Fruit fly (Drosophila melanogaster) whole organism, embryonic: ENCODE measurements around the gene CG13088.

Experiments
- Asciz ChIP-seq: fragments of 200-800 bp; sonication (Bioruptor generic); optimal IDR thresholded peaks from 2 replicates; lab custom pipeline; 2017; ENCODE audit warnings: missing biosample characterization, mild to moderate bottlenecking, missing genetic modification characterization, missing genetic modification reagents
- Bteb2 ChIP-seq: fragments of 200-800 bp; sonication (Bioruptor generic); optimal IDR thresholded peaks from 2 replicates; lab custom pipeline; 2016; ENCODE audit warnings: missing biosample characterization, missing genetic modification characterization
- CG11504 ChIP-seq: fragments of 200-800 bp; sonication (Bioruptor generic); optimal IDR thresholded peaks from 3 replicates; lab custom pipeline; 2019; ENCODE audit warnings: missing biosample characterization, mild to moderate bottlenecking, missing genetic modification characterization, moderate library complexity
- CG12104 ChIP-seq: fragments of 200-800 bp; sonication (Bioruptor generic); optimal IDR thresholded peaks from 3 replicates; lab custom pipeline; 2016; ENCODE audit warnings: missing biosample characterization, missing genetic modification characterization
- CG12219 ChIP-seq: fragments of 200-800 bp; sonication (Bioruptor generic); optimal IDR thresholded peaks from 3 replicates; lab custom pipeline; 2018; ENCODE audit warnings: missing biosample characterization, mild to moderate bottlenecking, missing genetic modification characterization
- CG13123 ChIP-seq: fragments of 200-800 bp; sonication (Bioruptor generic); optimal IDR thresholded peaks from 2 replicates; lab custom pipeline; 2016; ENCODE audit warnings: missing biosample characterization, missing genetic modification characterization
- CG1529 ChIP-seq: fragments of 200-800 bp; sonication (Bioruptor generic); optimal IDR thresholded peaks from 3 replicates; lab custom pipeline; 2018; ENCODE audit warnings: missing biosample characterization, missing genetic modification characterization
- CG15479 ChIP-seq: fragments of 200-800 bp; sonication (Bioruptor generic); optimal IDR thresholded peaks from 3 replicates; lab custom pipeline; 2019; ENCODE audit warnings: missing biosample characterization, mild to moderate bottlenecking, missing genetic modification characterization, moderate library complexity
- CG1602 ChIP-seq: fragments of 200-800 bp; sonication (Bioruptor generic); optimal IDR thresholded peaks from 3 replicates; lab custom pipeline; 2016; ENCODE audit warnings: missing biosample characterization, missing genetic modification characterization
- CG17361 ChIP-seq: fragments of 200-800 bp; sonication (Bioruptor generic); IDR thresholded peaks from 3 replicates; pipeline ENCODE4 v1.3.6; 2022; ENCODE audit warnings: missing biosample characterization, missing genetic modification characterization
- CG1832 ChIP-seq: fragments of 200-800 bp; sonication (Bioruptor generic); optimal IDR thresholded peaks from 2 replicates; lab custom pipeline; 2017; ENCODE audit warnings: missing biosample characterization, mild to moderate bottlenecking, missing genetic modification characterization, inconsistent platforms
- CG2116 ChIP-seq: fragments of 200-800 bp; sonication (Bioruptor generic); optimal IDR thresholded peaks from 3 replicates; lab custom pipeline; 2018; ENCODE audit warnings: missing biosample characterization, mild to moderate bottlenecking, missing genetic modification characterization
- CG2199 ChIP-seq: fragments of 200-800 bp; sonication (Bioruptor generic); IDR thresholded peaks from 3 replicates; pipeline ENCODE4 v1.3.6; 2022; ENCODE audit warnings: missing biosample characterization, missing genetic modification characterization
- CG33213 ChIP-seq: fragments of 200-800 bp; sonication (Bioruptor generic); optimal IDR thresholded peaks from 3 replicates; lab custom pipeline; 2016; ENCODE audit warnings: missing biosample characterization, missing genetic modification characterization
- CG43689 ChIP-seq: fragments of 200-800 bp; sonication (Bioruptor generic); IDR thresholded peaks from 2 replicates; pipeline ENCODE4 v1.3.6; 2022; ENCODE audit warnings: missing biosample characterization, missing genetic modification characterization
- CG4854 ChIP-seq: fragments of 200-800 bp; sonication (Bioruptor generic); optimal IDR thresholded peaks from 2 replicates; lab custom pipeline; 2016; ENCODE audit warnings: missing biosample characterization, missing genetic modification characterization, inconsistent platforms
- CG9215 ChIP-seq: fragments of 200-800 bp; sonication (Bioruptor generic); IDR thresholded peaks from 2 replicates; pipeline ENCODE4 v1.3.6; 2022; ENCODE audit warnings: missing biosample characterization, missing genetic modification characterization
- Camta ChIP-seq: fragments of 200-800 bp; sonication (Bioruptor generic); optimal IDR thresholded peaks from 2 replicates; lab custom pipeline; 2016; ENCODE audit warnings: missing biosample characterization, missing genetic modification characterization
- D19B ChIP-seq: fragments of 200-800 bp; sonication (Bioruptor generic); optimal IDR thresholded peaks from 2 replicates; lab custom pipeline; 2017; ENCODE audit warnings: missing biosample characterization, mild to moderate bottlenecking, missing genetic modification characterization
- Dfd ChIP-seq, 2 experiments: fragments of >200 bp; optimal IDR thresholded peaks; 2 replicates each; lab custom pipeline; 2017; ENCODE audit warnings: missing biosample characterization in 2 of 2, missing genetic modification characterization in 2 of 2
- Elba2 ChIP-seq: fragments of 200-800 bp; sonication (Bioruptor generic); optimal IDR thresholded peaks from 3 replicates; lab custom pipeline; 2016; ENCODE audit warnings: missing biosample characterization, missing genetic modification characterization
- Ets97D ChIP-seq: fragments of 200-800 bp; sonication (Bioruptor generic); optimal IDR thresholded peaks from 3 replicates; lab custom pipeline; 2016; ENCODE audit warnings: missing biosample characterization, missing genetic modification characterization
- HmgD ChIP-seq: fragments of 200-800 bp; sonication (Bioruptor generic); optimal IDR thresholded peaks from 3 replicates; lab custom pipeline; 2016; ENCODE audit warnings: missing biosample characterization, missing genetic modification characterization
- HmgZ ChIP-seq: fragments of 200-800 bp; sonication (Bioruptor generic); optimal IDR thresholded peaks from 2 replicates; lab custom pipeline; 2018; ENCODE audit warnings: missing biosample characterization, mild to moderate bottlenecking, missing genetic modification characterization
- Hr3 ChIP-seq: fragments of 200-800 bp; sonication (Bioruptor generic); optimal IDR thresholded peaks from 3 replicates; lab custom pipeline; 2016; ENCODE audit warnings: missing biosample characterization, missing genetic modification characterization
- Mad ChIP-seq: fragments of 200-800 bp; sonication (Bioruptor generic); optimal IDR thresholded peaks from 2 replicates; lab custom pipeline; 2016; ENCODE audit warnings: missing biosample characterization, missing genetic modification characterization
- Max ChIP-seq: fragments of 200-800 bp; sonication (Bioruptor generic); optimal IDR thresholded peaks from 2 replicates; lab custom pipeline; 2016; ENCODE audit warnings: missing biosample characterization, mild to moderate bottlenecking, missing genetic modification characterization
- Neu2 ChIP-seq: fragments of 200-800 bp; sonication (Bioruptor generic); optimal IDR thresholded peaks from 3 replicates; lab custom pipeline; 2016; ENCODE audit warnings: missing biosample characterization, missing genetic modification characterization, borderline replicate concordance
- Nf-YB ChIP-seq: fragments of 200-800 bp; sonication (Bioruptor generic); optimal IDR thresholded peaks from 3 replicates; lab custom pipeline; 2019; ENCODE audit warnings: missing biosample characterization, mild to moderate bottlenecking, missing genetic modification characterization, moderate library complexity
- Optix ChIP-seq: fragments of 200-800 bp; sonication (Bioruptor generic); IDR thresholded peaks from 3 replicates; pipeline ENCODE4 v1.3.6; 2022; ENCODE audit warnings: missing biosample characterization, missing genetic modification characterization
- Ptx1 ChIP-seq: fragments of 200-800 bp; sonication (Bioruptor generic); IDR thresholded peaks from 2 replicates; pipeline ENCODE4 v1.3.6; 2022; ENCODE audit warnings: missing biosample characterization, missing genetic modification characterization
- Rx ChIP-seq: fragments of 200-800 bp; sonication (Bioruptor generic); IDR thresholded peaks from 2 replicates; pipeline ENCODE4 v1.3.6; 2022; ENCODE audit warnings: missing biosample characterization, missing genetic modification characterization
- Side ChIP-seq: fragments of 200-800 bp; sonication (Bioruptor generic); optimal IDR thresholded peaks from 2 replicates; lab custom pipeline; 2016; ENCODE audit warnings: missing biosample characterization, missing genetic modification characterization
- Sin3A ChIP-seq: fragments of >200 bp; optimal IDR thresholded peaks from 2 replicates; lab custom pipeline; 2018
- Six4 ChIP-seq: fragments of 200-800 bp; sonication (Bioruptor generic); optimal IDR thresholded peaks from 2 replicates; lab custom pipeline; 2016; ENCODE audit warnings: missing biosample characterization, missing genetic modification characterization
- Sry-δ ChIP-seq: fragments of 200-800 bp; sonication (Bioruptor generic); optimal IDR thresholded peaks from 2 replicates; lab custom pipeline; 2016; ENCODE audit warnings: missing biosample characterization, missing genetic modification characterization
- Vsx1 ChIP-seq: fragments of 200-800 bp; sonication (Bioruptor generic); optimal IDR thresholded peaks from 2 replicates; lab custom pipeline; 2017; ENCODE audit warnings: missing biosample characterization, mild to moderate bottlenecking, missing genetic modification characterization, missing genetic modification reagents
- Xrp1 ChIP-seq: fragments of 200-800 bp; sonication (Bioruptor generic); IDR thresholded peaks from 2 replicates; pipeline ENCODE4 v1.3.6; 2022; ENCODE audit warnings: missing biosample characterization, missing genetic modification characterization
- ato ChIP-seq: fragments of 200-800 bp; sonication (Bioruptor generic); IDR thresholded peaks from 2 replicates; pipeline ENCODE4 v1.3.6; 2022; ENCODE audit warnings: missing biosample characterization, missing genetic modification characterization; ENCODE audit not compliant: partially characterized antibody
- ems ChIP-seq: fragments of 200-800 bp; sonication (Bioruptor generic); optimal IDR thresholded peaks from 3 replicates; lab custom pipeline; 2016; ENCODE audit warnings: missing biosample characterization, missing genetic modification characterization
- gcm ChIP-seq: fragments of 200-800 bp; sonication (Bioruptor generic); optimal IDR thresholded peaks from 2 replicates; lab custom pipeline; 2019; ENCODE audit warnings: missing biosample characterization, mild to moderate bottlenecking, missing genetic modification characterization, moderate library complexity
- jigr1 ChIP-seq: fragments of 200-800 bp; sonication (Bioruptor generic); IDR thresholded peaks from 3 replicates; pipeline ENCODE4 v1.3.6; 2022; ENCODE audit warnings: missing biosample characterization, missing genetic modification characterization
- kni ChIP-seq: fragments of 200-800 bp; sonication (Bioruptor generic); optimal IDR thresholded peaks from 3 replicates; lab custom pipeline; 2017; ENCODE audit warnings: mild to moderate bottlenecking, missing biosample characterization, missing genetic modification reagents, missing genetic modification characterization
- mam ChIP-seq: fragments of 200-800 bp; sonication (Bioruptor generic); optimal IDR thresholded peaks from 3 replicates; lab custom pipeline; 2016; ENCODE audit warnings: missing biosample characterization, missing genetic modification characterization
- mirr ChIP-seq: fragments of 200-800 bp; sonication (Bioruptor generic); optimal IDR thresholded peaks from 3 replicates; lab custom pipeline; 2018; ENCODE audit warnings: missing biosample characterization, mild to moderate bottlenecking, missing genetic modification characterization
- pnt ChIP-seq: fragments of 200-800 bp; sonication (Bioruptor generic); optimal IDR thresholded peaks from 3 replicates; lab custom pipeline; 2016; ENCODE audit warnings: missing biosample characterization, missing genetic modification characterization
- sqz ChIP-seq: fragments of 200-800 bp; sonication (Bioruptor generic); optimal IDR thresholded peaks from 3 replicates; lab custom pipeline; 2018; ENCODE audit warnings: missing biosample characterization, mild to moderate bottlenecking, missing genetic modification characterization
- tna ChIP-seq: fragments of 200-800 bp; sonication (Bioruptor generic); IDR thresholded peaks from 2 replicates; pipeline ENCODE4 v1.3.6; 2022; ENCODE audit warnings: missing biosample characterization, missing genetic modification characterization; ENCODE audit not compliant: partially characterized antibody
- wek ChIP-seq: fragments of 200-800 bp; sonication (Bioruptor generic); optimal IDR thresholded peaks from 3 replicates; lab custom pipeline; 2018; ENCODE audit warnings: missing biosample characterization, mild to moderate bottlenecking, missing genetic modification characterization, moderate library complexity

Gene CG13088

DNA sequence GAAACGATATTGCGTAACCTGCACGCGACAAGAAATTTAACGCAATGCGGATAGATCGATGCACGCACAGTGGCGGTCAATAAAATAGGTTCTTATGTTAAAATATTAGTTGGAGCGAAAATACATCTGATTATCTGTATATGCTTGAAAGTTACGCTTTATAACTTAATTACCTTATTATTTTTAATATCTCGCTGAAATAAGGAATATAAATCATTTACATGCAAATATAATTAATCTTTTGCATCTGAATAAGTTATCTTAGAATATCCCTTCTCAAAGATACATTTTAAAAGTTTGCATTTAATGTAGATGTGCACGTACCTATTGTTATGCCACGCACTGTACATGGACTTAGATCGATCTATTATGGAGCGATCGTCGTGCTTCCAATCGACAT, 17.1 kb upstream of the CG13088 start (continued):
- no peak for TF ChIP-seq jigr1 (GFP tag; lab: Robert Waterston, UW)
- TF ChIP-seq gcm (GFP tag; lab: Kevin White, UChicago), result peak; percentile 37
- no peak for TF ChIP-seq CG1832 (GFP tag; lab: Kevin White, UChicago)
- no peak for TF ChIP-seq CG9215
- TF ChIP-seq CG15479 (GFP tag; lab: Kevin White, UChicago), result no peak
- TF ChIP-seq Sin3A (lab: Kevin White, UChicago), result no peak
- peak; percentile 32; the same call in 1 of the 2 replicates for TF ChIP-seq Ptx1
- TF ChIP-seq CG12219, result no peak
- TF ChIP-seq Optix (GFP tag; lab: Robert Waterston, UW), result no peak
- no peak for TF ChIP-seq Elba2 (GFP tag; lab: Kevin White, UChicago)
- no peak for TF ChIP-seq HmgD
- no peak for TF ChIP-seq CG43689 (GFP tag; lab: Robert Waterston, UW)
- TF ChIP-seq tna (GFP tag; lab: Robert Waterston, UW), result no peak
- TF ChIP-seq CG13123, result no peak
- no peak for TF ChIP-seq Six4 (GFP tag; lab: Kevin White, UChicago)
- no peak for TF ChIP-seq D19B (GFP tag; lab: Kevin White, UChicago)
- no peak for TF ChIP-seq Bteb2 (GFP tag; lab: Kevin White, UChicago)
- TF ChIP-seq CG1602, result peak; percentile 29
- TF ChIP-seq CG1529 (GFP tag; lab: Kevin White, UChicago), result peak; percentile 10
- no peak for TF ChIP-seq Nf-YB (GFP tag; lab: Kevin White, UChicago)
- TF ChIP-seq Xrp1 (GFP tag; lab: Robert Waterston, UW), result peak; percentile 63
- no peak for TF ChIP-seq Mad (GFP tag; lab: Kevin White, UChicago)
- TF ChIP-seq wek (GFP tag; lab: Kevin White, UChicago), result no peak
- no peak for TF ChIP-seq ato
- TF ChIP-seq Sry-δ (GFP tag; lab: Kevin White, UChicago), result no peak
- no peak for TF ChIP-seq CG4854 (GFP tag; lab: Kevin White, UChicago)
- no peak for TF ChIP-seq Asciz
- TF ChIP-seq CG11504 (tag; lab: Kevin White, UChicago), result peak; percentile 50
- TF ChIP-seq Hr3 (GFP tag; lab: Kevin White, UChicago), result peak; percentile 15
- no peak for TF ChIP-seq mirr (GFP tag; lab: Kevin White, UChicago)
- TF ChIP-seq CG17361, result peak; percentile 60
- TF ChIP-seq CG12104 (GFP tag; lab: Kevin White, UChicago), result no peak
- no peak for TF ChIP-seq Rx (GFP tag; lab: Robert Waterston, UW)
- no peak for TF ChIP-seq CG33213
- no peak for TF ChIP-seq kni (GFP tag; lab: Kevin White, UChicago)
- TF ChIP-seq mam (GFP tag; lab: Kevin White, UChicago), result no peak
- no peak for TF ChIP-seq Ets97D (GFP tag; lab: Kevin White, UChicago)
- no peak for TF ChIP-seq Camta (GFP tag; lab: Kevin White, UChicago)
- no peak for TF ChIP-seq Max (GFP tag; lab: Kevin White, UChicago)
- no peak for TF ChIP-seq Neu2 (GFP tag; lab: Kevin White, UChicago)
- TF ChIP-seq CG2116 (GFP tag; lab: Kevin White, UChicago), result no peak
- TF ChIP-seq CG2199 (GFP tag; lab: Robert Waterston, UW), result no peak
- no peak for TF ChIP-seq Vsx1 (GFP tag; lab: Kevin White, UChicago)
- TF ChIP-seq ems (GFP tag; lab: Kevin White, UChicago), result no peak
- no peak for TF ChIP-seq sqz (GFP tag; lab: Kevin White, UChicago)
- no peak for TF ChIP-seq HmgZ (tag; lab: Kevin White, UChicago)
- TF ChIP-seq pnt (GFP tag; lab: Kevin White, UChicago), result no peak
- TF ChIP-seq Dfd (GFP tag; optimal IDR thresholded peaks at IDR 0.05; lab: Kevin White, UChicago), result no peak
- TF ChIP-seq Side (GFP tag; lab: Kevin White, UChicago), result no peak
- TF ChIP-seq, all 482 proteins: peak for 79
